Worm (Caenorhabditis elegans) whole organism, young adult: Measurements from ENCODE around the gene gid-7.

Experiments
- B0336.3 ChIP-seq: fragments of 200-800 bp; sonication (Bioruptor generic); IDR thresholded peaks from 2 replicates; pipeline ENCODE4 v1.3.6; 2022; ENCODE audit warnings: missing genetic modification characterization, missing compliant biosample characterization
- C06A6.2 ChIP-seq: fragments of 200-800 bp; sonication (Bioruptor generic); conservative IDR thresholded peaks from 2 replicates; pipeline ENCODE4 v1.3.6; 2022; ENCODE audit warnings: missing genetic modification characterization, missing compliant biosample characterization
- F10E7.11 ChIP-seq: sonication (generic microtip); optimal IDR thresholded peaks from 2 replicates; lab custom pipeline; 2017; ENCODE audit warnings: mild to moderate bottlenecking, missing genetic modification characterization, moderate library complexity, missing compliant biosample characterization
- F33H1.4 ChIP-seq: fragments of 200-800 bp; sonication (Bioruptor generic); IDR thresholded peaks from 2 replicates; pipeline ENCODE4 v1.3.6; 2022; ENCODE audit warnings: missing genetic modification reagents, missing genetic modification characterization, missing compliant biosample characterization
- F37B4.10 ChIP-seq: fragments of 200-800 bp; sonication (Bioruptor generic); IDR thresholded peaks from 2 replicates; pipeline ENCODE4 v1.3.6; 2022; ENCODE audit warnings: missing genetic modification characterization, missing compliant biosample characterization
- F39B2.1 ChIP-seq: fragments of 200-800 bp; sonication (Bioruptor generic); IDR thresholded peaks from 2 replicates; pipeline ENCODE4 v1.3.6; 2022; ENCODE audit warnings: missing genetic modification reagents, missing genetic modification characterization, missing compliant biosample characterization
- K11D2.4 ChIP-seq: fragments of 200-800 bp; sonication (Bioruptor generic); IDR thresholded peaks from 2 replicates; pipeline ENCODE4 v1.3.6; 2022; ENCODE audit warnings: missing genetic modification reagents, missing genetic modification characterization, missing compliant biosample characterization
- Y53G8AR.9 ChIP-seq: fragments of 200-800 bp; sonication (Bioruptor generic); conservative IDR thresholded peaks from 2 replicates; pipeline ENCODE4 v1.3.6; 2022; ENCODE audit warnings: missing genetic modification reagents, missing genetic modification characterization, missing compliant biosample characterization
- Y95B8A.8 ChIP-seq: fragments of 200-800 bp; sonication (Bioruptor generic); IDR thresholded peaks from 2 replicates; pipeline ENCODE4 v1.3.6; 2022; ENCODE audit warnings: missing genetic modification reagents, missing genetic modification characterization, missing compliant biosample characterization
- aptf-3 ChIP-seq: fragments of 200-800 bp; sonication (Bioruptor generic); IDR thresholded peaks from 2 replicates; pipeline ENCODE4 v1.3.6; 2022; ENCODE audit warnings: missing genetic modification characterization, missing compliant biosample characterization
- athp-1 ChIP-seq: sonication (generic microtip); optimal IDR thresholded peaks from 2 replicates; lab custom pipeline; 2017; ENCODE audit warnings: mild to moderate bottlenecking, missing genetic modification characterization, missing compliant biosample characterization
- attf-6 ChIP-seq: fragments of 200-800 bp; sonication (Bioruptor generic); IDR thresholded peaks from 2 replicates; pipeline ENCODE4 v1.3.6; 2022; ENCODE audit warnings: missing genetic modification reagents, missing genetic modification characterization, missing compliant biosample characterization
- cebp-1 ChIP-seq, 2 experiments: fragments of 200-800 bp in 1 of 2; sonication (Bioruptor generic) in 1 of 2; sonication (generic microtip) in 1 of 2; IDR thresholded peaks in 1 of 2; optimal IDR thresholded peaks in 1 of 2; 2 replicates each; pipeline versions ENCODE4 v1.3.6 to Lab custom; 2017 to 2022; ENCODE audit warnings: missing compliant biosample characterization in 2 of 2, missing genetic modification characterization in 2 of 2, mild to moderate bottlenecking in 1 of 2, missing genetic modification reagents in 1 of 2, moderate library complexity in 1 of 2
- ceh-27 ChIP-seq: fragments of 200-800 bp; sonication (Bioruptor generic); optimal IDR thresholded peaks from 2 replicates; lab custom pipeline; 2018; ENCODE audit warnings: mild to moderate bottlenecking, missing genetic modification characterization, moderate library complexity, missing compliant biosample characterization
- chd-7 ChIP-seq: sonication (generic microtip); optimal IDR thresholded peaks from 2 replicates; lab custom pipeline; 2016; ENCODE audit warnings: mild to moderate bottlenecking, missing genetic modification characterization, moderate library complexity, missing compliant biosample characterization
- egl-18 ChIP-seq: fragments of 200-800 bp; sonication (Bioruptor generic); IDR thresholded peaks from 2 replicates; pipeline ENCODE4 v1.3.6; 2022; ENCODE audit warnings: missing genetic modification reagents, missing genetic modification characterization, missing compliant biosample characterization
- ekl-4 ChIP-seq: fragments of 200-800 bp; sonication (Bioruptor generic); IDR thresholded peaks from 2 replicates; pipeline ENCODE4 v1.3.6; 2022; ENCODE audit warnings: missing genetic modification reagents, missing genetic modification characterization, missing compliant biosample characterization
- fkh-3 ChIP-seq: sonication (generic microtip); optimal IDR thresholded peaks from 2 replicates; lab custom pipeline; 2016; ENCODE audit warnings: mild to moderate bottlenecking, missing genetic modification characterization, missing compliant biosample characterization
- him-1 ChIP-seq: sonication (generic microtip); optimal IDR thresholded peaks from 2 replicates; lab custom pipeline; 2016; ENCODE audit warnings: missing genotype, missing genetic modification reagents, missing genetic modification characterization, missing compliant biosample characterization
- hmg-1.2 ChIP-seq: fragments of 200-800 bp; sonication (Bioruptor generic); IDR thresholded peaks from 2 replicates; pipeline ENCODE4 v1.3.6; 2022; ENCODE audit warnings: missing genetic modification reagents, missing genetic modification characterization, missing compliant biosample characterization
- hmg-20 ChIP-seq: fragments of 200-800 bp; sonication (Bioruptor generic); IDR thresholded peaks from 2 replicates; pipeline ENCODE4 v1.3.6; 2022; ENCODE audit warnings: missing genetic modification reagents, missing genetic modification characterization, missing compliant biosample characterization
- lir-1 ChIP-seq: fragments of 200-800 bp; sonication (Bioruptor generic); conservative IDR thresholded peaks from 2 replicates; pipeline ENCODE4 v1.3.6; 2022; ENCODE audit warnings: missing genetic modification reagents, missing genetic modification characterization, missing compliant biosample characterization
- madf-10 ChIP-seq: sonication (generic microtip); optimal IDR thresholded peaks from 2 replicates; lab custom pipeline; 2016; ENCODE audit warnings: mild to moderate bottlenecking, missing genetic modification characterization, missing compliant biosample characterization
- madf-3 ChIP-seq: fragments of 200-800 bp; sonication (Bioruptor generic); IDR thresholded peaks from 2 replicates; pipeline ENCODE4 v1.3.6; 2022; ENCODE audit warnings: missing genetic modification reagents, missing genetic modification characterization, missing compliant biosample characterization
- madf-6 ChIP-seq: fragments of 200-800 bp; sonication (Bioruptor generic); IDR thresholded peaks from 2 replicates; pipeline ENCODE4 v1.3.6; 2022; ENCODE audit warnings: missing genetic modification reagents, missing genetic modification characterization, missing compliant biosample characterization
- mcd-1 ChIP-seq: fragments of 200-800 bp; sonication (Bioruptor generic); IDR thresholded peaks from 2 replicates; pipeline ENCODE4 v1.3.6; 2022; ENCODE audit warnings: missing genetic modification reagents, missing genetic modification characterization, missing compliant biosample characterization
- mel-28 ChIP-seq: sonication (generic microtip); optimal IDR thresholded peaks from 2 replicates; lab custom pipeline; 2016; ENCODE audit warnings: borderline replicate concordance, mild to moderate bottlenecking, missing genetic modification characterization, missing compliant biosample characterization
- nfyb-1 ChIP-seq: fragments of 200-800 bp; sonication (Bioruptor generic); IDR thresholded peaks from 2 replicates; pipeline ENCODE4 v1.3.6; 2022; ENCODE audit warnings: missing genetic modification reagents, missing genetic modification characterization, missing compliant biosample characterization
- nhr-120 ChIP-seq: fragments of 200-800 bp; sonication (Bioruptor generic); IDR thresholded peaks from 2 replicates; pipeline ENCODE4 v1.3.6; 2022; ENCODE audit warnings: missing genetic modification characterization, missing compliant biosample characterization
- nhr-90 ChIP-seq: sonication (generic microtip); optimal IDR thresholded peaks from 2 replicates; lab custom pipeline; 2016; ENCODE audit warnings: missing genotype, mild to moderate bottlenecking, missing genetic modification characterization, missing compliant biosample characterization
- repo-1 ChIP-seq: sonication (generic microtip); optimal IDR thresholded peaks from 2 replicates; lab custom pipeline; 2017; ENCODE audit warnings: mild to moderate bottlenecking, missing genetic modification characterization, missing compliant biosample characterization
- sea-2 ChIP-seq: fragments of 200-800 bp; sonication (Bioruptor generic); IDR thresholded peaks from 2 replicates; pipeline ENCODE4 v1.3.6; 2022; ENCODE audit warnings: missing genetic modification characterization, missing compliant biosample characterization
- snpc-1.1 ChIP-seq: sonication (generic microtip); optimal IDR thresholded peaks from 2 replicates; lab custom pipeline; 2017; ENCODE audit warnings: missing genetic modification characterization, mild to moderate bottlenecking, missing compliant biosample characterization, antibody characterized with exemption, moderate library complexity, missing genotype, missing genetic modification reagents; ENCODE audit not compliant: insufficient read depth
- snpc-1.3 ChIP-seq: sonication (generic microtip); optimal IDR thresholded peaks from 2 replicates; lab custom pipeline; 2017; ENCODE audit warnings: missing genetic modification characterization, mild to moderate bottlenecking, missing compliant biosample characterization, antibody characterized with exemption, moderate library complexity, missing genotype, missing genetic modification reagents; ENCODE audit not compliant: insufficient read depth
- snpc-3.4 ChIP-seq: sonication (generic microtip); optimal IDR thresholded peaks from 2 replicates; lab custom pipeline; 2017; ENCODE audit warnings: missing genetic modification characterization, mild to moderate bottlenecking, missing compliant biosample characterization, antibody characterized with exemption, moderate library complexity, missing genotype, missing genetic modification reagents
- somi-1 ChIP-seq: fragments of 200-800 bp; sonication (Bioruptor generic); optimal IDR thresholded peaks from 2 replicates; lab custom pipeline; 2018; ENCODE audit warnings: mild to moderate bottlenecking, missing genetic modification characterization, missing compliant biosample characterization
- zfh-2 ChIP-seq: fragments of 200-800 bp; sonication (Bioruptor generic); conservative IDR thresholded peaks from 2 replicates; pipeline ENCODE4 v1.3.6; 2022; ENCODE audit warnings: missing genetic modification reagents, missing genetic modification characterization, missing compliant biosample characterization
- ztf-28 ChIP-seq: fragments of 200-800 bp; sonication (Bioruptor generic); IDR thresholded peaks from 2 replicates; pipeline ENCODE4 v1.3.6; 2022; ENCODE audit warnings: missing genetic modification reagents, missing genetic modification characterization, missing compliant biosample characterization

The gid-7 gene

ce11 chrV:3716279-3716887 lies 40.5 kb downstream of the gid-7 start (continued):
- TF ChIP-seq somi-1 (GFP tag; lab: Kevin White, UChicago), result peak; percentile 22
- TF ChIP-seq, all 124 proteins: peak for 12

ce11 chrV:3715488-3716019 lies 41.3 kb downstream of the gid-7 start, which contains the start of gene nrsn-1:
TSS of gene nrsn-1 (minus strand) at chrV:3715969.
- TF ChIP-seq ztf-28 (GFP tag; lab: Robert Waterston, UW) (0 out of 2 replicates have a peak, but pooled peaks have one; percentile 7), athp-1 (tag; lab: Kevin White, UChicago) (no peak), mcd-1 (GFP tag; lab: Robert Waterston, UW) (0 out of 2 replicates have a peak, but pooled peaks have one; percentile 35), zfh-2 (GFP tag; lab: Robert Waterston, UW) (peak; percentile 80), nhr-120 (GFP tag; lab: Robert Waterston, UW) (no peak)

ce11 chrV:3714750-3715149 lies 42.1 kb downstream of the gid-7 start:
- TF ChIP-seq F39B2.1 (0 out of 2 replicates have a peak, but pooled peaks have one; percentile 18), Y53G8AR.9 (GFP tag; lab: Robert Waterston, UW) (0 out of 2 replicates have a peak, but pooled peaks have one; percentile 15), egl-18 (0 out of 2 replicates have a peak, but pooled peaks have one; percentile 45), B0336.3 (no peak), zfh-2 (GFP tag; lab: Robert Waterston, UW) (peak; percentile 80), madf-3 (GFP tag; lab: Robert Waterston, UW) (0 out of 2 replicates have a peak, but pooled peaks have one; percentile 47), hmg-1.2 (GFP tag; lab: Robert Waterston, UW) (0 out of 2 replicates have a peak, but pooled peaks have one; percentile 7), mcd-1 (GFP tag; lab: Robert Waterston, UW) (0 out of 2 replicates have a peak, but pooled peaks have one; percentile 11), ceh-27 (GFP tag; lab: Kevin White, UChicago) (no peak), F33H1.4 (no peak), aptf-3 (GFP tag; lab: Robert Waterston, UW) (0 out of 2 replicates have a peak, but pooled peaks have one; percentile 19)

- TF ChIP-seq mcd-1 (GFP tag; lab: Robert Waterston, UW) (0 out of 2 replicates have a peak, but pooled peaks have one; percentile 5), nhr-90 (tag; lab: Kevin White, UChicago) (no peak), snpc-1.3 (tag; lab: Kevin White, UChicago) (no peak), him-1 (tag; lab: Kevin White, UChicago) (peak; percentile 35), ekl-4 (GFP tag; lab: Robert Waterston, UW) (no peak), hmg-1.2 (GFP tag; lab: Robert Waterston, UW) (peak; percentile 31; the same call in 1 of the 2 replicates)
Measured at ce11 chrV:3712955-3713354, 43.9 kb downstream of the gid-7 start.

- TF ChIP-seq F37B4.10 (no peak), K11D2.4 (peak; percentile 35; the same call in 1 of the 2 replicates), cebp-1 (GFP tag; IDR thresholded peaks at IDR 0.05; lab: Robert Waterston, UW) (0 out of 2 replicates have a peak, but pooled peaks have one; percentile 14), cebp-1 (tag; optimal IDR thresholded peaks at IDR 0.05; lab: Kevin White, UChicago) (peak; percentile 57), F10E7.11 (no peak), chd-7 (tag; lab: Kevin White, UChicago) (no peak), fkh-3 (tag; lab: Kevin White, UChicago) (no peak), attf-6 (no peak), hmg-20 (GFP tag; lab: Robert Waterston, UW) (no peak), madf-10 (peak; percentile 5), madf-6 (no peak), snpc-3.4 (tag; lab: Kevin White, UChicago) (no peak), athp-1 (tag; lab: Kevin White, UChicago) (peak; percentile 4), lir-1 (GFP tag; lab: Robert Waterston, UW) (no peak), Y95B8A.8 (no peak), C06A6.2 (GFP tag; lab: Robert Waterston, UW) (no peak), nfyb-1 (GFP tag; lab: Robert Waterston, UW) (0 out of 2 replicates have a peak, but pooled peaks have one; percentile 9), sea-2 (GFP tag; lab: Robert Waterston, UW) (no peak), mel-28 (tag; lab: Kevin White, UChicago) (no peak), somi-1 (GFP tag; lab: Kevin White, UChicago) (no peak), repo-1 (tag; lab: Kevin White, UChicago) (peak; percentile 31), snpc-1.1 (tag; lab: Kevin White, UChicago) (no peak)
Measured at ce11 chrV:3712192-3712591, 44.7 kb downstream of the gid-7 start.
